Worm (Caenorhabditis elegans): Measurements from ENCODE around the gene srg-46.

srg-46 gene

DNA sequence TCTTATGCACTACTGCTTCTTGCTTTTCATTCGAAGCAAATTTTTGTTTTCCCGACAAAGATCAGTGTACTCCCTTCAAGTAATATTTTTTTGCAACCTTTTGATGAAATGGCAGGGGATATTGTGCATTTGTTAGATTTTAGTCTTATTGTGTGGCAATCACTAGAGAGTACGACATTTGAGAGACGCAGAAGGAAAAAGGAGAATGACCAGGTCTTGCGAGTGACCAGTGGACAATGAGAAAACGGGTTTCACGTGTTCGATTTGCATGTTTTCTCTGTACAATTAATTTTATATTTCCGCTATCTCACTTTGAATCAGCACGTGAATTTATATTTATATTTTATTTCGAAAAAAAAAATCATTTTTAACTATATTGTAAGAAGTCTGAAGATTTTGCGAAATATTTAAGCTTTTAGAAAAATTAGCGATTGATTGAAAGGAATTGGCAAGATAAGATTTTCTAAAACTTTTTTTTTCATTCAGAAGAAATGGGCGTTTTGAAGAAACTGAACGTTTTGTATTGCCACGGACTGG lies 27.6 kb upstream of the srg-46 start, which contains the start of gene C50B6.9:
C50B6.9 (plus strand) TSS at position 487 of the 537 bp plus-strand sequence.
- TF ChIP-seq cog-1 (tag; optimal IDR thresholded peaks at IDR 0.05) = no peak
- no peak for TF ChIP-seq med-1 (GFP tag; optimal IDR thresholded peaks at IDR 0.05; ENCODE audit: insufficient read depth)
- TF ChIP-seq ztf-29 (GFP tag; IDR thresholded peaks at IDR 0.05) = no peak

- no peak for TF ChIP-seq ztf-23 (GFP tag; IDR thresholded peaks at IDR 0.05)
- no peak for TF ChIP-seq med-1 (GFP tag; optimal IDR thresholded peaks at IDR 0.05; ENCODE audit: insufficient read depth)
- TF ChIP-seq ref-1 (GFP tag; conservative IDR thresholded peaks at IDR 0.05) = no peak
- TF ChIP-seq flt-1 (GFP tag; IDR thresholded peaks at IDR 0.05) = no peak
These were observed 25.5 kb upstream of the srg-46 start for ce11 chrV:13338037-13338436.

ce11 chrV:13339633-13340290 lies 23.8 kb upstream of the srg-46 start, which contains the start of the genes str-4 and lgc-48:
Gene str-4 (minus strand): TSS chrV:13339733.
Gene lgc-48 (plus strand): TSS chrV:13340240.
- no peak for TF ChIP-seq ztf-23 (GFP tag; IDR thresholded peaks at IDR 0.05)
- no peak for TF ChIP-seq T22C8.4 (GFP tag; IDR thresholded peaks at IDR 0.05)
- TF ChIP-seq ztf-29 (GFP tag; IDR thresholded peaks at IDR 0.05) = no peak
- no peak for TF ChIP-seq ref-1 (GFP tag; conservative IDR thresholded peaks at IDR 0.05)
- TF ChIP-seq cog-1 (tag; optimal IDR thresholded peaks at IDR 0.05) = no peak
- TF ChIP-seq tab-1 (GFP tag; IDR thresholded peaks at IDR 0.05) = no peak
- no peak for TF ChIP-seq med-1 (GFP tag; optimal IDR thresholded peaks at IDR 0.05; ENCODE audit: insufficient read depth)
- TF ChIP-seq flt-1 (GFP tag; IDR thresholded peaks at IDR 0.05) = no peak
- no peak for TF ChIP-seq klf-2 (GFP tag; conservative IDR thresholded peaks at IDR 0.05)

DNA sequence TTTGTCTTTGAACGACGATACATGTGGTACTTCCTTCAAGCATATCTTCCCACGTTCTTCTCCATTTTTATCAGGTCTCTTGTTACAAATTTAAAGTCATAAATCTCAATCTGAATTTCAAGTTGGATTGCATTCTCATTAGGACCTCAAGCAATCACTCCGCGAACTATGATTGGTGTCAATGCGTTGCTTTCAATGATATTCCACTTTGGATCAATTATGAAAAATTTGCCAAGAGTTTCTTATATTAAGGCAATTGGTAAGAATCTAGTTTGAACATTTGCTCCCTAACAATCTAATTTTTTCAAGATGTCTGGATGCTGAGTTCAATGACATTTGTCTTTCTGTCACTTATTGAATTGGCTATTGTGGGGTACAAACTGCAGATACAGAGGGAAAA lies 21.3 kb upstream of the srg-46 start:
- TF ChIP-seq ztf-29 (GFP tag; IDR thresholded peaks at IDR 0.05) (no peak), cog-1 (tag; optimal IDR thresholded peaks at IDR 0.05) (no peak), ztf-23 (GFP tag; IDR thresholded peaks at IDR 0.05) (no peak), klf-2 (GFP tag; conservative IDR thresholded peaks at IDR 0.05) (no peak), flt-1 (GFP tag; IDR thresholded peaks at IDR 0.05) (no peak), med-1 (GFP tag; optimal IDR thresholded peaks at IDR 0.05; ENCODE audit: insufficient read depth) (no peak), T22C8.4 (GFP tag; IDR thresholded peaks at IDR 0.05) (no peak), ref-1 (GFP tag; conservative IDR thresholded peaks at IDR 0.05) (no peak), tab-1 (GFP tag; IDR thresholded peaks at IDR 0.05) (no peak)

DNA sequence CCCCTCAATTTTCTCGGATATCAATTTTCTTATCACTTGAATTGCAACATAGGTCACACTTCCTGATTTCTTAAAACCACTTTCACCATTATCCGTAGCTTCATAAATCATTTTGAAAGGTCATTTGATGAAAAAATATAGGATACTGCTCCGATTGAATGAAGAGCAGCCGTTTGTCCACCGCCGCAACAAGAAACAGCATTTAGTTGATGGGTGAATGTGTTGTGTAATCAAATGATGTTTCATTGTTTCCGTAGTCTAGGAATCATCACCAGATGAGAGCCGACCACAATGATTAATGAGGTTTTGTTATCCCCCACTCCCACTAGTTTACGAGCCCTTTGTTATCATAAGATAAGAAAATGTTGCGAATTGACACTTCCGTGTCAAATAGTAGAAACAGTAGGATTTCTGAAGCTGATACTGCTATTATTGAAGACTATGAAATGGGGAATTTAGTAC lies 17.6 kb upstream of the srg-46 start, which contains the start of gene twk-43:
twk-43 (plus strand) TSS at position 412 of the 462 bp plus-strand sequence.
- TF ChIP-seq cog-1 (tag; optimal IDR thresholded peaks at IDR 0.05) = no peak
- no peak for TF ChIP-seq flt-1 (GFP tag; IDR thresholded peaks at IDR 0.05)
- no peak for TF ChIP-seq T22C8.4 (GFP tag; IDR thresholded peaks at IDR 0.05)
- TF ChIP-seq med-1 (GFP tag; optimal IDR thresholded peaks at IDR 0.05; ENCODE audit: insufficient read depth) = no peak
- TF ChIP-seq klf-2 (GFP tag; conservative IDR thresholded peaks at IDR 0.05) = no peak
- no peak for TF ChIP-seq ztf-29 (GFP tag; IDR thresholded peaks at IDR 0.05)
- TF ChIP-seq tab-1 (GFP tag; IDR thresholded peaks at IDR 0.05) = no peak
- TF ChIP-seq ztf-23 (GFP tag; IDR thresholded peaks at IDR 0.05) = no peak
- TF ChIP-seq ref-1 (GFP tag; conservative IDR thresholded peaks at IDR 0.05) = no peak

- TF ChIP-seq ztf-29 (GFP tag; IDR thresholded peaks at IDR 0.05) = no peak
- TF ChIP-seq ztf-23 (GFP tag; IDR thresholded peaks at IDR 0.05) = no peak
- TF ChIP-seq flt-1 (GFP tag; IDR thresholded peaks at IDR 0.05) = no peak
- TF ChIP-seq tab-1 (GFP tag; IDR thresholded peaks at IDR 0.05) = no peak
These were observed 13.2 kb upstream of the srg-46 start for ce11 chrV:13350302-13350701.

- TF ChIP-seq ztf-23 (GFP tag; IDR thresholded peaks at IDR 0.05) (no peak), klf-2 (GFP tag; conservative IDR thresholded peaks at IDR 0.05) (no peak), med-1 (GFP tag; optimal IDR thresholded peaks at IDR 0.05; ENCODE audit: insufficient read depth) (no peak), tab-1 (GFP tag; IDR thresholded peaks at IDR 0.05) (no peak), ztf-29 (GFP tag; IDR thresholded peaks at IDR 0.05) (no peak), T22C8.4 (GFP tag; IDR thresholded peaks at IDR 0.05) (no peak), cog-1 (tag; optimal IDR thresholded peaks at IDR 0.05) (no peak), flt-1 (GFP tag; IDR thresholded peaks at IDR 0.05) (no peak), ref-1 (GFP tag; conservative IDR thresholded peaks at IDR 0.05) (no peak)
These were observed 11.7 kb upstream of the srg-46 start for ce11 chrV:13351773-13352172.

- TF ChIP-seq cog-1 (tag; optimal IDR thresholded peaks at IDR 0.05) (no peak), ztf-23 (GFP tag; IDR thresholded peaks at IDR 0.05) (no peak), klf-2 (GFP tag; conservative IDR thresholded peaks at IDR 0.05) (no peak), flt-1 (GFP tag; IDR thresholded peaks at IDR 0.05) (no peak), T22C8.4 (GFP tag; IDR thresholded peaks at IDR 0.05) (no peak), med-1 (GFP tag; optimal IDR thresholded peaks at IDR 0.05; ENCODE audit: insufficient read depth) (no peak), tab-1 (GFP tag; IDR thresholded peaks at IDR 0.05) (no peak), ztf-29 (GFP tag; IDR thresholded peaks at IDR 0.05) (no peak), ref-1 (GFP tag; conservative IDR thresholded peaks at IDR 0.05) (no peak)
These were observed 11.1 kb upstream of the srg-46 start for ce11 chrV:13352415-13352814.

- no peak for TF ChIP-seq ztf-23 (GFP tag; IDR thresholded peaks at IDR 0.05)
- no peak for TF ChIP-seq flt-1 (GFP tag; IDR thresholded peaks at IDR 0.05)
- TF ChIP-seq ztf-29 (GFP tag; IDR thresholded peaks at IDR 0.05) = no peak
- TF ChIP-seq med-1 (GFP tag; optimal IDR thresholded peaks at IDR 0.05; ENCODE audit: insufficient read depth) = no peak
- TF ChIP-seq klf-2 (GFP tag; conservative IDR thresholded peaks at IDR 0.05) = no peak
- no peak for TF ChIP-seq tab-1 (GFP tag; IDR thresholded peaks at IDR 0.05)
- no peak for TF ChIP-seq ref-1 (GFP tag; conservative IDR thresholded peaks at IDR 0.05)
- no peak for TF ChIP-seq T22C8.4 (GFP tag; IDR thresholded peaks at IDR 0.05)
- TF ChIP-seq cog-1 (tag; optimal IDR thresholded peaks at IDR 0.05) = no peak
These were observed 7.3 kb upstream of the srg-46 start for ce11 chrV:13356210-13356609.
